Fruit fly (Drosophila melanogaster) S2 (cell line): ENCODE measurements around the gene pim.

ENCODE experiments used
- CG8478 ChIP-seq: fragments of >200 bp; optimal IDR thresholded peaks from 2 replicates; lab custom pipeline; 2018
- CTCF ChIP-seq, 2 experiments: fragments of >200 bp; optimal IDR thresholded peaks; 2 replicates each; lab custom pipeline; 2018

- TF ChIP-seq CG8478 = no peak
- no peak for TF ChIP-seq CTCF (optimal IDR thresholded peaks at IDR 0.05; lab: Kevin White, UChicago)
Observed at dm6 chr2L:10396877-10397587, 34.2 kb downstream of the pim start.
